Fruit fly (Drosophila melanogaster) whole organism, embryonic: ENCODE results near the gene CG15012.
A peak's percentile ranks its signal among the peaks of the same experiment; 100 is the strongest.

Experiments used
- Ada2b ChIP-seq: fragments of 200-800 bp; sonication (Bioruptor generic); IDR thresholded peaks from 2 replicates; pipeline ENCODE4 v1.3.6; 2022; ENCODE audit warnings: missing biosample characterization, missing genetic modification characterization
- Atf-2 ChIP-seq: fragments of 200-800 bp; sonication (Bioruptor generic); optimal IDR thresholded peaks from 2 replicates; lab custom pipeline; 2016; ENCODE audit warnings: missing biosample characterization, missing genetic modification characterization
- CG1233 ChIP-seq: fragments of 200-800 bp; sonication (Bioruptor generic); optimal IDR thresholded peaks from 4 replicates; lab custom pipeline; 2018; ENCODE audit warnings: missing biosample characterization, mild to moderate bottlenecking, missing genetic modification characterization
- CG13296 ChIP-seq: fragments of 200-800 bp; sonication (Bioruptor generic); optimal IDR thresholded peaks from 3 replicates; lab custom pipeline; 2018; ENCODE audit warnings: missing biosample characterization, mild to moderate bottlenecking, missing genetic modification characterization
- CG15479 ChIP-seq: fragments of 200-800 bp; sonication (Bioruptor generic); optimal IDR thresholded peaks from 3 replicates; lab custom pipeline; 2019; ENCODE audit warnings: missing biosample characterization, mild to moderate bottlenecking, missing genetic modification characterization, moderate library complexity
- CG15514 ChIP-seq: fragments of 200-800 bp; sonication (Bioruptor generic); optimal IDR thresholded peaks from 3 replicates; lab custom pipeline; 2017; ENCODE audit warnings: missing biosample characterization, missing genetic modification characterization, mild to moderate bottlenecking, moderate library complexity, missing genetic modification reagents
- CG17385 ChIP-seq: fragments of 200-800 bp; sonication (Bioruptor generic); optimal IDR thresholded peaks from 3 replicates; lab custom pipeline; 2018; ENCODE audit warnings: missing biosample characterization, mild to moderate bottlenecking, missing genetic modification characterization
- CG17829 ChIP-seq: fragments of 200-800 bp; optimal IDR thresholded peaks from 2 replicates; lab custom pipeline; 2019; ENCODE audit warnings: missing biosample characterization, mild to moderate bottlenecking, missing genetic modification characterization, moderate library complexity
- CG2199 ChIP-seq: fragments of 200-800 bp; sonication (Bioruptor generic); IDR thresholded peaks from 3 replicates; pipeline ENCODE4 v1.3.6; 2022; ENCODE audit warnings: missing biosample characterization, missing genetic modification characterization
- CG31441 ChIP-seq: fragments of 200-800 bp; sonication (Bioruptor generic); IDR thresholded peaks from 2 replicates; pipeline ENCODE4 v1.3.6; 2022; ENCODE audit warnings: missing biosample characterization, missing genetic modification characterization
- CG3163 ChIP-seq: fragments of 200-800 bp; sonication (Bioruptor generic); optimal IDR thresholded peaks from 3 replicates; lab custom pipeline; 2016; ENCODE audit warnings: missing biosample characterization, missing genetic modification characterization
- CG3995 ChIP-seq: fragments of 200-800 bp; sonication (Bioruptor generic); optimal IDR thresholded peaks from 3 replicates; lab custom pipeline; 2016; ENCODE audit warnings: missing biosample characterization, missing genetic modification characterization
- CG4360 ChIP-seq: fragments of 200-800 bp; sonication (Bioruptor generic); IDR thresholded peaks from 2 replicates; pipeline ENCODE4 v1.3.6; 2022; ENCODE audit warnings: missing biosample characterization, missing genetic modification characterization
- HmgD ChIP-seq: fragments of 200-800 bp; sonication (Bioruptor generic); optimal IDR thresholded peaks from 3 replicates; lab custom pipeline; 2016; ENCODE audit warnings: missing biosample characterization, missing genetic modification characterization
- Lpt ChIP-seq: fragments of >200 bp; optimal IDR thresholded peaks from 2 replicates; lab custom pipeline; 2018; ENCODE audit warnings: missing biosample characterization, missing genetic modification characterization
- Med ChIP-seq: fragments of 200-800 bp; sonication (Bioruptor generic); peaks from one replicate; lab custom pipeline; 2016; ENCODE audit warnings: missing biosample characterization, missing genetic modification characterization, mild to moderate bottlenecking, inconsistent platforms, moderate library complexity
- Myb ChIP-seq: fragments of 200-800 bp; sonication (Bioruptor generic); optimal IDR thresholded peaks from 2 replicates; lab custom pipeline; 2016; ENCODE audit warnings: missing biosample characterization, missing genetic modification characterization
- Sry-β ChIP-seq: fragments of 200-800 bp; sonication (Bioruptor generic); optimal IDR thresholded peaks from 2 replicates; lab custom pipeline; 2018; ENCODE audit warnings: missing biosample characterization, mild to moderate bottlenecking, missing genetic modification characterization, moderate library complexity
- Sry-δ ChIP-seq: fragments of 200-800 bp; sonication (Bioruptor generic); optimal IDR thresholded peaks from 2 replicates; lab custom pipeline; 2016; ENCODE audit warnings: missing biosample characterization, missing genetic modification characterization
- Ssrp ChIP-seq: fragments of 200-800 bp; sonication (Bioruptor generic); optimal IDR thresholded peaks from 2 replicates; lab custom pipeline; 2018; ENCODE audit warnings: missing biosample characterization, mild to moderate bottlenecking, missing genetic modification characterization, moderate library complexity
- Trl ChIP-seq, 3 experiments: fragments of >200 bp in 2 of 3; fragments of 200-800 bp in 1 of 3; sonication (Bioruptor generic) in 1 of 3; optimal IDR thresholded peaks; 2 replicates in 1 of 3; 3 replicates in 2 of 3; lab custom pipeline; 2016 to 2017; ENCODE audit warnings: missing biosample characterization in 1 of 3, missing genetic modification characterization in 1 of 3
- ase ChIP-seq: fragments of 200-800 bp; sonication (Bioruptor generic); IDR thresholded peaks from 3 replicates; pipeline ENCODE4 v1.3.6; 2022; ENCODE audit warnings: missing biosample characterization, missing genetic modification characterization
- cg ChIP-seq: fragments of 200-800 bp; sonication (Bioruptor generic); optimal IDR thresholded peaks from 3 replicates; lab custom pipeline; 2019; ENCODE audit warnings: missing biosample characterization, mild to moderate bottlenecking, missing genetic modification characterization, moderate library complexity
- ci ChIP-seq: fragments of 200-800 bp; sonication (Bioruptor generic); IDR thresholded peaks from 3 replicates; pipeline ENCODE4 v1.3.6; 2022; ENCODE audit warnings: missing biosample characterization, missing genetic modification characterization
- crol ChIP-seq: fragments of 200-800 bp; sonication (Bioruptor generic); IDR thresholded peaks from 2 replicates; pipeline ENCODE4 v1.3.6; 2022; ENCODE audit warnings: missing biosample characterization, missing genetic modification characterization
- her ChIP-seq: fragments of 200-800 bp; sonication (Bioruptor generic); optimal IDR thresholded peaks from 2 replicates; lab custom pipeline; 2016; ENCODE audit warnings: missing biosample characterization, missing genetic modification characterization
- insv ChIP-seq, 2 experiments: fragments of 200-800 bp; sonication (Bioruptor generic); optimal IDR thresholded peaks; 3 replicates each; lab custom pipeline; 2016 to 2018; ENCODE audit warnings: missing biosample characterization in 2 of 2, missing genetic modification characterization in 2 of 2
- kni ChIP-seq: fragments of 200-800 bp; sonication (Bioruptor generic); optimal IDR thresholded peaks from 3 replicates; lab custom pipeline; 2017; ENCODE audit warnings: mild to moderate bottlenecking, missing biosample characterization, missing genetic modification reagents, missing genetic modification characterization
- lola ChIP-seq, 3 experiments: fragments of >200 bp in 2 of 3; fragments of 200-800 bp in 1 of 3; sonication (Bioruptor generic) in 1 of 3; optimal IDR thresholded peaks; 2 replicates each; lab custom pipeline; 2017 to 2019; ENCODE audit warnings: missing biosample characterization in 3 of 3, missing genetic modification characterization in 3 of 3, mild to moderate bottlenecking in 1 of 3, moderate library complexity in 1 of 3
- nom ChIP-seq: fragments of 200-800 bp; sonication (Bioruptor generic); optimal IDR thresholded peaks from 2 replicates; lab custom pipeline; 2017; ENCODE audit warnings: missing biosample characterization, missing genetic modification characterization, mild to moderate bottlenecking, moderate library complexity, missing genetic modification reagents
- pros ChIP-seq: fragments of 200-800 bp; sonication (Bioruptor generic); optimal IDR thresholded peaks from 3 replicates; lab custom pipeline; 2019; ENCODE audit warnings: missing biosample characterization, mild to moderate bottlenecking, missing genetic modification characterization, moderate library complexity
- row ChIP-seq: fragments of 200-800 bp; sonication (Bioruptor generic); IDR thresholded peaks from 3 replicates; pipeline ENCODE4 v1.3.6; 2022; ENCODE audit warnings: missing biosample characterization, missing genetic modification characterization
- slou ChIP-seq: fragments of 200-800 bp; sonication (Bioruptor generic); optimal IDR thresholded peaks from 3 replicates; lab custom pipeline; 2016; ENCODE audit warnings: missing biosample characterization, missing genetic modification characterization
- sug ChIP-seq: fragments of 200-800 bp; optimal IDR thresholded peaks from 2 replicates; lab custom pipeline; 2019; ENCODE audit warnings: missing biosample characterization, mild to moderate bottlenecking, missing genetic modification characterization, moderate library complexity
- tll ChIP-seq, 2 experiments: fragments of 200-800 bp in 1 of 2; fragments of >200 bp in 1 of 2; sonication (Bioruptor generic) in 1 of 2; optimal IDR thresholded peaks; 2 replicates each; lab custom pipeline; 2017 to 2019; ENCODE audit warnings: missing biosample characterization in 2 of 2, missing genetic modification characterization in 2 of 2, mild to moderate bottlenecking in 1 of 2, moderate library complexity in 1 of 2
- twi ChIP-seq: fragments of 200-800 bp; optimal IDR thresholded peaks from 2 replicates; lab custom pipeline; 2019; ENCODE audit warnings: missing biosample characterization, mild to moderate bottlenecking, missing genetic modification characterization, moderate library complexity
- zen2 ChIP-seq: fragments of 200-800 bp; sonication (Bioruptor generic); IDR thresholded peaks from 3 replicates; pipeline ENCODE4 v1.3.6; 2022; ENCODE audit warnings: missing biosample characterization, missing genetic modification characterization; ENCODE audit not compliant: partially characterized antibody

Gene CG15012

dm6 chr3L:4252862-4253610 lies 39.0 kb downstream of the CG15012 start (continued):
- peak; percentile 81 for TF ChIP-seq Lpt (GFP tag; lab: Kevin White, UChicago)
- peak; percentile 95 for TF ChIP-seq pros (GFP tag; lab: Kevin White, UChicago)
- peak; percentile 23 for TF ChIP-seq twi (tag; lab: Kevin White, UChicago)
- TF ChIP-seq Ssrp (tag; lab: Kevin White, UChicago): no peak
- no peak for TF ChIP-seq Ada2b
- TF ChIP-seq CG3995 (GFP tag; lab: Kevin White, UChicago): peak; percentile 92
- peak; percentile 60 for TF ChIP-seq CG4360 (GFP tag; lab: Robert Waterston, UW)
- peak; percentile 4 for TF ChIP-seq CG1233 (GFP tag; lab: Kevin White, UChicago)
- TF ChIP-seq crol (GFP tag; lab: Robert Waterston, UW): peak; percentile 77
- peak in 1 of 2 experiments; percentile 15 for TF ChIP-seq insv (GFP tag; optimal IDR thresholded peaks at IDR 0.05; lab: Kevin White, UChicago)

- TF ChIP-seq Med (GFP tag; lab: Kevin White, UChicago) (peak; percentile 43), nom (GFP tag; lab: Kevin White, UChicago) (peak; percentile 65), Sry-δ (GFP tag; lab: Kevin White, UChicago) (no peak), Myb (GFP tag; lab: Kevin White, UChicago) (peak; percentile 8), Trl (optimal IDR thresholded peaks at IDR 0.05; lab: Kevin White, UChicago) (peak; percentile 42 to 62), Trl (GFP tag; optimal IDR thresholded peaks at IDR 0.05; lab: Kevin White, UChicago) (no peak), her (GFP tag; lab: Kevin White, UChicago) (no peak), zen2 (GFP tag; lab: Robert Waterston, UW) (0 out of 3 replicates have a peak, but pooled peaks have one; percentile 39), CG31441 (GFP tag; lab: Robert Waterston, UW) (peak; percentile 48; the same call in 1 of the 2 replicates), tll (GFP tag; optimal IDR thresholded peaks at IDR 0.05; lab: Kevin White, UChicago) (peak; percentile 23 to 75), row (GFP tag; lab: Robert Waterston, UW) (peak; percentile 40), CG3163 (GFP tag; lab: Kevin White, UChicago) (peak; percentile 81), CG15514 (no peak), kni (GFP tag; lab: Kevin White, UChicago) (peak; percentile 46), CG2199 (GFP tag; lab: Robert Waterston, UW) (0 out of 3 replicates have a peak, but pooled peaks have one; percentile 16), ci (GFP tag; lab: Robert Waterston, UW) (0 out of 3 replicates have a peak, but pooled peaks have one; percentile 24), slou (GFP tag; lab: Kevin White, UChicago) (no peak), CG17385 (GFP tag; lab: Kevin White, UChicago) (peak; percentile 91), CG15479 (GFP tag; lab: Kevin White, UChicago) (peak; percentile 35), cg (GFP tag; lab: Kevin White, UChicago) (peak; percentile 65), sug (no peak), Atf-2 (GFP tag; lab: Kevin White, UChicago) (peak; percentile 20), CG3995 (GFP tag; lab: Kevin White, UChicago) (peak; percentile 92), CG13296 (no peak), HmgD (peak; percentile 54), Sry-β (GFP tag; lab: Kevin White, UChicago) (peak; percentile 85), CG4360 (GFP tag; lab: Robert Waterston, UW) (peak; percentile 99), lola (GFP tag; optimal IDR thresholded peaks at IDR 0.05; lab: Kevin White, UChicago) (peak in 1 of 3 experiments; percentile 8), CG17829 (tag; lab: Kevin White, UChicago) (peak; percentile 2), ase (GFP tag; lab: Robert Waterston, UW) (no peak), pros (GFP tag; lab: Kevin White, UChicago) (peak; percentile 90)
Measured at dm6 chr3L:4252121-4252861, 39.8 kb downstream of the CG15012 start.
